Worm (Caenorhabditis elegans) whole organism, late embryonic: ENCODE results near the gene C55A6.3.

Experiments used
- C08G9.2 ChIP-seq: sonication (generic microtip); optimal IDR thresholded peaks from 2 replicates; lab custom pipeline; 2016; ENCODE audit warnings: mild to moderate bottlenecking, missing genetic modification characterization, moderate library complexity, missing compliant biosample characterization
- C38D4.7 ChIP-seq: fragments of 200-800 bp; sonication (Bioruptor generic); optimal IDR thresholded peaks from 2 replicates; lab custom pipeline; 2018; ENCODE audit warnings: mild to moderate bottlenecking, missing genetic modification characterization, moderate library complexity, missing compliant biosample characterization
- F13H6.1 ChIP-seq: sonication (generic microtip); optimal IDR thresholded peaks from 2 replicates; lab custom pipeline; 2016; ENCODE audit warnings: missing genetic modification characterization, missing compliant biosample characterization
- K02D7.2 ChIP-seq: sonication (generic microtip); optimal IDR thresholded peaks from 2 replicates; lab custom pipeline; 2017; ENCODE audit warnings: mild to moderate bottlenecking, missing genetic modification characterization, missing compliant biosample characterization
- T23F11.4 ChIP-seq: fragments of 200-800 bp; sonication (Bioruptor generic); optimal IDR thresholded peaks from 2 replicates; lab custom pipeline; 2018; ENCODE audit warnings: mild to moderate bottlenecking, missing genetic modification characterization, missing compliant biosample characterization
- Y22D7AL.16 ChIP-seq: sonication (generic microtip); optimal IDR thresholded peaks from 2 replicates; lab custom pipeline; 2016; ENCODE audit warnings: missing genetic modification characterization, missing compliant biosample characterization
- ahr-1 ChIP-seq: sonication (generic microtip); optimal IDR thresholded peaks from 2 replicates; lab custom pipeline; 2016; ENCODE audit warnings: missing genetic modification characterization, missing compliant biosample characterization
- ceh-18 ChIP-seq: sonication (generic microtip); optimal IDR thresholded peaks from 2 replicates; lab custom pipeline; 2016; ENCODE audit warnings: missing genetic modification characterization, missing compliant biosample characterization
- ceh-19 ChIP-seq: fragments of 200-800 bp; sonication (Bioruptor generic); optimal IDR thresholded peaks from 2 replicates; lab custom pipeline; 2018; ENCODE audit warnings: mild to moderate bottlenecking, missing genetic modification characterization, missing compliant biosample characterization
- ceh-22 ChIP-seq: sonication (generic microtip); optimal IDR thresholded peaks from 2 replicates; lab custom pipeline; 2017; ENCODE audit warnings: missing biosample characterization, missing genetic modification characterization
- ceh-31 ChIP-seq: sonication (generic microtip); optimal IDR thresholded peaks from 2 replicates; lab custom pipeline; 2016; ENCODE audit warnings: missing genetic modification characterization, missing compliant biosample characterization
- ceh-34 ChIP-seq: sonication (generic microtip); optimal IDR thresholded peaks from 2 replicates; lab custom pipeline; 2016; ENCODE audit warnings: mild to moderate bottlenecking, missing genetic modification characterization, missing compliant biosample characterization
- ceh-45 ChIP-seq: fragments of 200-800 bp; sonication (Bioruptor generic); IDR thresholded peaks from 2 replicates; pipeline ENCODE4 v1.3.6; 2022; ENCODE audit warnings: missing genetic modification reagents, missing genetic modification characterization, missing compliant biosample characterization
- ceh-48 ChIP-seq: sonication (generic microtip); optimal IDR thresholded peaks from 2 replicates; lab custom pipeline; 2016; ENCODE audit warnings: missing genetic modification characterization, inconsistent platforms, missing compliant biosample characterization
- ceh-6 ChIP-seq: fragments of 200-800 bp; sonication (Bioruptor generic); optimal IDR thresholded peaks from 2 replicates; lab custom pipeline; 2018; ENCODE audit warnings: mild to moderate bottlenecking, missing genetic modification characterization, missing compliant biosample characterization
- dve-1 ChIP-seq: sonication (generic microtip); optimal IDR thresholded peaks from 2 replicates; lab custom pipeline; 2017; ENCODE audit warnings: antibody characterized with exemption, mild to moderate bottlenecking, missing genetic modification characterization, missing compliant biosample characterization
- fax-1 ChIP-seq: sonication (generic microtip); optimal IDR thresholded peaks from 2 replicates; lab custom pipeline; 2016; ENCODE audit warnings: missing genotype, missing genetic modification characterization, missing compliant biosample characterization
- fkh-6 ChIP-seq: sonication (generic microtip); optimal IDR thresholded peaks from 2 replicates; lab custom pipeline; 2016; ENCODE audit warnings: missing genetic modification characterization, missing compliant biosample characterization
- gmeb-2 ChIP-seq: sonication (generic microtip); optimal IDR thresholded peaks from 2 replicates; lab custom pipeline; 2016; ENCODE audit warnings: missing genetic modification characterization, inconsistent platforms, missing compliant biosample characterization
- hlh-13 ChIP-seq: fragments of 200-800 bp; sonication (Bioruptor generic); optimal IDR thresholded peaks from 2 replicates; lab custom pipeline; 2018; ENCODE audit warnings: mild to moderate bottlenecking, missing genetic modification characterization, missing compliant biosample characterization
- hlh-15 ChIP-seq: sonication (generic microtip); optimal IDR thresholded peaks from 2 replicates; lab custom pipeline; 2016; ENCODE audit warnings: missing genetic modification characterization, missing compliant biosample characterization
- hlh-30 ChIP-seq: sonication (generic microtip); optimal IDR thresholded peaks from 2 replicates; lab custom pipeline; 2017; ENCODE audit warnings: antibody characterized with exemption, missing genetic modification characterization, missing compliant biosample characterization; ENCODE audit not compliant: insufficient read depth
- lin-11 ChIP-seq: fragments of 200-800 bp; sonication (Bioruptor generic); optimal IDR thresholded peaks from 2 replicates; lab custom pipeline; 2018; ENCODE audit warnings: mild to moderate bottlenecking, missing genetic modification characterization, missing compliant biosample characterization
- mec-3 ChIP-seq: sonication (generic microtip); optimal IDR thresholded peaks from 2 replicates; lab custom pipeline; 2016; ENCODE audit warnings: borderline replicate concordance, missing genetic modification characterization, missing compliant biosample characterization
- nfya-1 ChIP-seq: sonication (generic microtip); optimal IDR thresholded peaks from 2 replicates; lab custom pipeline; 2017; ENCODE audit warnings: missing genetic modification characterization, mild to moderate bottlenecking, missing compliant biosample characterization, antibody characterized with exemption, moderate library complexity
- npax-4 ChIP-seq: sonication (generic microtip); optimal IDR thresholded peaks from 2 replicates; lab custom pipeline; 2016; ENCODE audit warnings: missing genetic modification characterization, missing compliant biosample characterization
- odd-2 ChIP-seq: sonication (generic microtip); optimal IDR thresholded peaks from 2 replicates; lab custom pipeline; 2017; ENCODE audit warnings: antibody characterized with exemption, mild to moderate bottlenecking, missing genetic modification characterization, missing compliant biosample characterization
- rnt-1 ChIP-seq: sonication (generic microtip); optimal IDR thresholded peaks from 2 replicates; lab custom pipeline; 2016; ENCODE audit warnings: missing genetic modification characterization, missing compliant biosample characterization
- sox-2 ChIP-seq: fragments of 200-800 bp; sonication (Bioruptor generic); IDR thresholded peaks from 2 replicates; pipeline ENCODE4 v1.3.6; 2022; ENCODE audit warnings: missing genetic modification reagents, missing genetic modification characterization, missing compliant biosample characterization
- syd-9 ChIP-seq: sonication (generic microtip); optimal IDR thresholded peaks from 2 replicates; lab custom pipeline; 2016; ENCODE audit warnings: mild to moderate bottlenecking, missing genetic modification characterization, moderate library complexity, missing compliant biosample characterization
- tbx-2 ChIP-seq: sonication (generic microtip); optimal IDR thresholded peaks from 2 replicates; lab custom pipeline; 2016; ENCODE audit warnings: missing genetic modification characterization, missing compliant biosample characterization
- tbx-7 ChIP-seq: sonication (generic microtip); optimal IDR thresholded peaks from 2 replicates; lab custom pipeline; 2016; ENCODE audit warnings: missing genotype, missing genetic modification characterization, missing compliant biosample characterization
- unc-3 ChIP-seq, 2 experiments: fragments of 200-800 bp in 1 of 2; sonication (Bioruptor generic) in 1 of 2; sonication (generic microtip) in 1 of 2; conservative IDR thresholded peaks in 1 of 2; optimal IDR thresholded peaks in 1 of 2; 2 replicates each; pipeline versions ENCODE4 v1.3.6 to Lab custom; 2016 to 2022; ENCODE audit warnings: missing compliant biosample characterization in 2 of 2, missing genetic modification characterization in 2 of 2, missing genetic modification reagents in 1 of 2
- unc-42 ChIP-seq: sonication (generic microtip); optimal IDR thresholded peaks from 2 replicates; lab custom pipeline; 2016; ENCODE audit warnings: missing genotype, missing genetic modification characterization, missing compliant biosample characterization
- ztf-16 ChIP-seq: sonication (generic microtip); optimal IDR thresholded peaks from 2 replicates; lab custom pipeline; 2017; ENCODE audit warnings: missing genetic modification characterization, missing compliant biosample characterization

C55A6.3 gene

DNA sequence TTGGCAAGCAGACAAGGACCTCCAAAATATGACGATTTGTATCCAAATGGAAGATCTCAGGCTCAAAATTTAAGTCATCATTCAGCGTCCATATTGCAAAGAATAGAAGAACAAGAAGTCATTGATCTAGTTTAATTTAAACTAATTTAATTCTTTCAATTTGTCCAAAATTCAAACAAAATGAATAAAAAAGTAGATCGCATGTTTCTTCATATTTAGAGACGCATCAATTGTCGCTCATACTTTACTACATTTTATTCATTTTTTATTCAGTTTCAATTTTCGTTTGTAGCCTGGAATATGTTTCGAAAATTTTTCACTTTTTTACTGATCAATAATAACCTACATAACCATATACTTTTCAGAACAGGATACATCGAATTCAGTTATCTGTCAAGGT is 20.9 kb downstream of the C55A6.3 start, which contains the start of gene T11F9.21:
Gene T11F9.21 (plus strand): TSS at position 301 of the 400 bp plus-strand sequence.
- TF ChIP-seq lin-11 (tag; lab: Kevin White, UChicago) = no peak
- TF ChIP-seq tbx-7 = no peak
- TF ChIP-seq npax-4 (tag; lab: Kevin White, UChicago) = no peak
- TF ChIP-seq, all 69 proteins: peak for 0

DNA sequence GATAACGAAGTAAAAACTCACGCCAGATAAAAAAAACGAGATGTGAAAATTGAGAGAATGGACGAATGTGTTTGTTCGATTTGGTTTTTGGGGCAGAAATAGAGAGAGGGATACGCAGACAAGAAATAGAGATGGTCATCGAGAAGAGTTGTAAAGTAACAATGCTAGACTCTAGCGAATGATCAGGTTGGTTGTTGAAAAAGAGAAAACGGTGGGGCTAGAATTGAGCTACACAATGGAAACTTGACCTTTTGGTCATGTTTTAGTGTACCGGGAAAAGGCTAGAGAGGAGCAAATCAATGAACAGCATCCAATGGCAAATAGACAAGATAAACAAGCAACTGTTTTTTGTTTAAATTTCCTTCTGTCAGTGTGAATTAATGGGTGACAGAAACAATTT is 22.9 kb downstream of the C55A6.3 start, which contains the start of gene dhs-19:
Gene dhs-19 (minus strand): TSS at position 101 of the 400 bp plus-strand sequence.
- no peak for TF ChIP-seq ceh-34 (tag; lab: Kevin White, UChicago)
- TF ChIP-seq ceh-48 = no peak
- TF ChIP-seq tbx-2 (tag; lab: Kevin White, UChicago) = no peak
- TF ChIP-seq ztf-16 (tag; lab: Kevin White, UChicago) = no peak
- no peak for TF ChIP-seq hlh-15 (tag; lab: Kevin White, UChicago)
- no peak for TF ChIP-seq unc-42
- no peak for TF ChIP-seq nfya-1
- no peak for TF ChIP-seq gmeb-2 (tag; lab: Kevin White, UChicago)
- TF ChIP-seq K02D7.2 (tag; lab: Kevin White, UChicago) = no peak

DNA sequence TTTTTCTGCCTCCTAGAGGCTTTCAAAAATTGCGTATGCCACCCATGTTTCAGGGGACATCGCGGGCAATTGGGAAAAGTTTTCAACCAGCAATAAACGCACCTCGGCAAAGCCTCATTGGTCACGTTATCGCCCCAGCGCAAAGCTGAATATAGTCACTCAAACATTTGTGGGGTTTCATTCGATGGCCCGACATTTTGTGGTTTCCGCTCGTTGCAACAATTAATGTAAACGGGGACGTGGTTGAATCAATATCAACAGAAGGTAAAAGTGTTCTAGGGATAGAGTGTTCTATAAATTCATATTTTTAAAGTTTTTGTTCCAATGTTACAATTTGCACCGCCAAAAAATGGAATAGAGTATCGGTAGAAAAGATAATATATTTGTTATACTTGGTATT is 25.0 kb downstream of the C55A6.3 start:
- TF ChIP-seq C08G9.2 (no peak), fax-1 (tag; lab: Kevin White, UChicago) (no peak), T23F11.4 (GFP tag; lab: Kevin White, UChicago) (no peak), mec-3 (no peak), ahr-1 (tag; lab: Kevin White, UChicago) (no peak), ceh-48 (no peak), Y22D7AL.16 (tag; lab: Kevin White, UChicago) (no peak), ceh-45 (GFP tag; lab: Robert Waterston, UW) (no peak), ceh-31 (tag; lab: Kevin White, UChicago) (no peak), rnt-1 (no peak), hlh-13 (no peak), hlh-30 (tag; lab: Kevin White, UChicago) (no peak)

DNA sequence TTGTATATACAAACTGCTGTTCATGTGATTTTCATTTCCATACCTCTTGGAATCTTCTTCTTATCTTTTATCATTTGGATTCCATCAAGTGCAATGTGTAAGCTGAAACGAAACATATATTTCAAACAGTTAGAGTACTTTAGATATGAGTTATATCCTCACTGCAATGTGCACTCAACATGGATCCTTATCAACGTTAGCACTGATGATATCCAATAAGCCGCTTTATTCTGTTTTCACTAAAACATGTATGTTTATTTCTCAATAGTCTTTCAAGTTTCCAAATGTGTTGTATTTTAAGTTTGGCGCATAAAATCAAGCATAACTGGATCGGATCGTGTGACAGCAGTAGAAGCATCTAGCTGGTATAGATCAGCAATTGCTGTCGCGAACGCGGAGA is 26.7 kb downstream of the C55A6.3 start, which contains the start of gene T11F9.10:
Gene T11F9.10 (plus strand): TSS at position 301 of the 400 bp plus-strand sequence.
- no peak for TF ChIP-seq syd-9 (tag; lab: Kevin White, UChicago)
- TF ChIP-seq F13H6.1 = no peak
- TF ChIP-seq odd-2 (tag; lab: Kevin White, UChicago) = no peak
- no peak for TF ChIP-seq ceh-19 (GFP tag; lab: Kevin White, UChicago)
- no peak for TF ChIP-seq fkh-6 (tag; lab: Kevin White, UChicago)
- TF ChIP-seq dve-1 = no peak
- TF ChIP-seq ceh-18 (tag; lab: Kevin White, UChicago) = no peak
- no peak for TF ChIP-seq ahr-1 (tag; lab: Kevin White, UChicago)
- no peak for TF ChIP-seq sox-2 (GFP tag; lab: Robert Waterston, UW)
- no peak for TF ChIP-seq unc-3 (GFP tag; conservative IDR thresholded peaks at IDR 0.05; lab: Robert Waterston, UW)
- no peak for TF ChIP-seq unc-3 (tag; optimal IDR thresholded peaks at IDR 0.05; lab: Kevin White, UChicago)
- no peak for TF ChIP-seq ceh-22 (tag; lab: Kevin White, UChicago)
- no peak for TF ChIP-seq T23F11.4 (GFP tag; lab: Kevin White, UChicago)
- no peak for TF ChIP-seq gmeb-2 (tag; lab: Kevin White, UChicago)
- no peak for TF ChIP-seq ceh-6 (GFP tag; lab: Kevin White, UChicago)
- TF ChIP-seq hlh-13 = no peak
- no peak for TF ChIP-seq C38D4.7 (GFP tag; lab: Kevin White, UChicago)
- no peak for TF ChIP-seq nfya-1
